Worm (Caenorhabditis elegans) whole organism, L4 larva: ENCODE results near the gene sax-2.

Source experiments
- F26F4.8 ChIP-seq: fragments of 200-800 bp; sonication (Bioruptor generic); conservative IDR thresholded peaks from 2 replicates; pipeline ENCODE4 v1.3.6; 2022; ENCODE audit warnings: missing genetic modification characterization, missing compliant biosample characterization
- F37D6.2 ChIP-seq: sonication (generic microtip); optimal IDR thresholded peaks from 2 replicates; lab custom pipeline; 2016; ENCODE audit warnings: mild to moderate bottlenecking, missing genetic modification characterization, missing compliant biosample characterization
- Y48G9A.11 ChIP-seq: fragments of 200-800 bp; sonication (Bioruptor generic); IDR thresholded peaks from 2 replicates; pipeline ENCODE4 v1.3.6; 2022; ENCODE audit warnings: missing genetic modification reagents, missing genetic modification characterization, missing compliant biosample characterization
- aha-1 ChIP-seq: fragments of 150-350 bp; peaks from one replicate; lab custom pipeline; 2014; ENCODE audit warnings: missing biosample characterization, missing genetic modification characterization
- aly-2 ChIP-seq: sonication (generic microtip); optimal IDR thresholded peaks from 2 replicates; lab custom pipeline; 2018; ENCODE audit warnings: missing biosample characterization, missing genetic modification characterization
- ama-1 ChIP-seq: fragments of 150-350 bp; optimal IDR thresholded peaks from 2 replicates; lab custom pipeline; 2014; ENCODE audit warnings: inconsistent platforms, mixed read lengths
- attf-4 ChIP-seq: sonication (generic microtip); optimal IDR thresholded peaks from 3 replicates; lab custom pipeline; 2017; ENCODE audit warnings: missing biosample characterization, missing genetic modification characterization
- ceh-28 ChIP-seq: fragments of 150-350 bp; optimal IDR thresholded peaks from 2 replicates; lab custom pipeline; 2014; ENCODE audit warnings: missing biosample characterization, missing genetic modification reagents, missing genetic modification characterization
- ceh-32 ChIP-seq: sonication (generic microtip); optimal IDR thresholded peaks from 2 replicates; lab custom pipeline; 2016; ENCODE audit warnings: mild to moderate bottlenecking, missing genetic modification characterization, missing compliant biosample characterization; ENCODE audit not compliant: poor library complexity
- ceh-44 ChIP-seq: fragments of 200-800 bp; sonication (Bioruptor generic); IDR thresholded peaks from 2 replicates; pipeline ENCODE4 v1.3.6; 2022; ENCODE audit warnings: missing genetic modification reagents, missing genetic modification characterization, missing compliant biosample characterization
- ceh-62 ChIP-seq: sonication (generic microtip); optimal IDR thresholded peaks from 2 replicates; lab custom pipeline; 2017; ENCODE audit warnings: missing biosample characterization, missing genetic modification characterization
- cey-2 ChIP-seq: sonication (generic microtip); optimal IDR thresholded peaks from 3 replicates; lab custom pipeline; 2017; ENCODE audit warnings: missing genetic modification characterization, mild to moderate bottlenecking, missing compliant biosample characterization, antibody characterized with exemption, borderline replicate concordance; ENCODE audit not compliant: insufficient read depth
- daf-16 ChIP-seq, 3 experiments: sonication (generic microtip); optimal IDR thresholded peaks; 2 replicates each; lab custom pipeline; 2016 to 2017; ENCODE audit warnings: missing genetic modification characterization in 3 of 3, missing genetic modification reagents in 3 of 3, mild to moderate bottlenecking in 2 of 3, missing compliant biosample characterization in 2 of 3, missing biosample characterization in 1 of 3, moderate library complexity in 1 of 3
- daf-19 ChIP-seq: fragments of 200-800 bp; sonication (Bioruptor generic); conservative IDR thresholded peaks from 2 replicates; pipeline ENCODE4 v1.3.6; 2022; ENCODE audit warnings: missing genetic modification characterization, missing compliant biosample characterization
- dmd-6 ChIP-seq: fragments of 200-800 bp; sonication (Bioruptor generic); IDR thresholded peaks from 2 replicates; pipeline ENCODE4 v1.3.6; 2022; ENCODE audit warnings: missing genetic modification reagents, missing genetic modification characterization, missing compliant biosample characterization
- dpl-1 ChIP-seq: fragments of 150-350 bp; optimal IDR thresholded peaks from 2 replicates; lab custom pipeline; 2014; ENCODE audit warnings: missing biosample characterization, missing genetic modification reagents, missing genetic modification characterization
- duxl-1 ChIP-seq: sonication (generic microtip); optimal IDR thresholded peaks from 2 replicates; lab custom pipeline; 2016; ENCODE audit warnings: mild to moderate bottlenecking, missing genetic modification characterization, moderate library complexity, missing compliant biosample characterization; ENCODE audit not compliant: poor library complexity
- egl-27 ChIP-seq: sonication (generic microtip); optimal IDR thresholded peaks from 3 replicates; lab custom pipeline; 2017; ENCODE audit warnings: missing biosample characterization, missing genetic modification reagents, missing genetic modification characterization
- hif-1 ChIP-seq, 2 experiments: sonication (generic microtip); optimal IDR thresholded peaks; 2 replicates each; lab custom pipeline; 2016 to 2017; ENCODE audit warnings: missing compliant biosample characterization in 2 of 2, missing genetic modification characterization in 2 of 2, missing genetic modification reagents in 2 of 2, missing genotype in 2 of 2, mild to moderate bottlenecking in 1 of 2
- hlh-30 ChIP-seq: sonication (generic microtip); optimal IDR thresholded peaks from 2 replicates; lab custom pipeline; 2017; ENCODE audit warnings: antibody characterized with exemption, mild to moderate bottlenecking, missing genetic modification characterization, missing compliant biosample characterization; ENCODE audit not compliant: insufficient read depth
- hmg-1.1 ChIP-seq: fragments of 200-800 bp; sonication (Bioruptor generic); IDR thresholded peaks from 2 replicates; pipeline ENCODE4 v1.3.6; 2022; ENCODE audit warnings: missing genetic modification reagents, missing genetic modification characterization, missing compliant biosample characterization
- lim-7 ChIP-seq: fragments of 200-800 bp; sonication (Bioruptor generic); IDR thresholded peaks from 2 replicates; pipeline ENCODE4 v1.3.6; 2022; ENCODE audit warnings: missing genetic modification characterization, missing compliant biosample characterization
- lin-13 ChIP-seq: fragments of 150-350 bp; optimal IDR thresholded peaks from 2 replicates; lab custom pipeline; 2014; ENCODE audit warnings: missing biosample characterization, missing genetic modification reagents, missing genetic modification characterization
- lin-15B ChIP-seq: fragments of 150-350 bp; sonication (generic microtip); optimal IDR thresholded peaks from 3 replicates; lab custom pipeline; 2014; ENCODE audit warnings: missing biosample characterization, missing genetic modification characterization
- lin-29 ChIP-seq: fragments of 200-800 bp; sonication (Bioruptor generic); IDR thresholded peaks from 2 replicates; pipeline ENCODE4 v1.3.6; 2022; ENCODE audit warnings: missing genetic modification reagents, missing genetic modification characterization, missing compliant biosample characterization
- lin-38 ChIP-seq: fragments of 200-800 bp; sonication (Bioruptor generic); IDR thresholded peaks from 2 replicates; pipeline ENCODE4 v1.3.6; 2022; ENCODE audit warnings: missing genetic modification reagents, missing genetic modification characterization, missing compliant biosample characterization
- lin-39 ChIP-seq: fragments of 150-350 bp; optimal IDR thresholded peaks from 2 replicates; lab custom pipeline; 2014; ENCODE audit warnings: missing biosample characterization, missing genetic modification reagents, missing genetic modification characterization
- lir-3 ChIP-seq: sonication (generic microtip); optimal IDR thresholded peaks from 2 replicates; lab custom pipeline; 2016; ENCODE audit warnings: mild to moderate bottlenecking, missing genetic modification characterization, missing compliant biosample characterization
- madf-9 ChIP-seq: fragments of 200-800 bp; sonication (Bioruptor generic); conservative IDR thresholded peaks from 2 replicates; pipeline ENCODE4 v1.3.6; 2022; ENCODE audit warnings: missing genetic modification reagents, missing genetic modification characterization, missing compliant biosample characterization
- mdl-1 ChIP-seq, 2 experiments: fragments of 150-350 bp in 1 of 2; sonication (generic microtip) in 1 of 2; optimal IDR thresholded peaks; 2 replicates each; lab custom pipeline; 2014 to 2017; ENCODE audit warnings: missing biosample characterization in 2 of 2, missing genetic modification characterization in 2 of 2
- mes-2 ChIP-seq: sonication (generic microtip); optimal IDR thresholded peaks from 2 replicates; lab custom pipeline; 2016; ENCODE audit warnings: missing genotype, mild to moderate bottlenecking, missing genetic modification characterization, missing compliant biosample characterization; ENCODE audit not compliant: poor library complexity, severe bottlenecking
- nhr-10 ChIP-seq: fragments of 150-350 bp; optimal IDR thresholded peaks from 2 replicates; lab custom pipeline; 2014; ENCODE audit warnings: missing biosample characterization, missing genetic modification characterization
- nhr-11 ChIP-seq: fragments of 150-350 bp; optimal IDR thresholded peaks from 2 replicates; lab custom pipeline; 2014; ENCODE audit warnings: missing biosample characterization, missing genetic modification characterization
- nhr-111 ChIP-seq: fragments of 200-800 bp; sonication (Bioruptor generic); optimal IDR thresholded peaks from 2 replicates; lab custom pipeline; 2018; ENCODE audit warnings: mild to moderate bottlenecking, missing genetic modification characterization, missing compliant biosample characterization
- nhr-28 ChIP-seq: fragments of 150-350 bp; optimal IDR thresholded peaks from 2 replicates; lab custom pipeline; 2014; ENCODE audit warnings: missing biosample characterization, missing genetic modification characterization
- nhr-41 ChIP-seq: fragments of 200-800 bp; sonication (Bioruptor generic); IDR thresholded peaks from 2 replicates; pipeline ENCODE4 v1.3.6; 2022; ENCODE audit warnings: missing genetic modification reagents, missing genetic modification characterization, missing compliant biosample characterization
- nhr-76 ChIP-seq: fragments of 150-350 bp; optimal IDR thresholded peaks from 2 replicates; lab custom pipeline; 2014; ENCODE audit warnings: missing biosample characterization, missing genetic modification characterization
- nhr-77 ChIP-seq: fragments of 150-350 bp; optimal IDR thresholded peaks from 2 replicates; lab custom pipeline; 2014; ENCODE audit warnings: missing biosample characterization, missing genetic modification characterization
- pha-4 ChIP-seq, 2 experiments: fragments of 150-350 bp in 1 of 2; fragments of 200-800 bp in 1 of 2; sonication (Bioruptor generic) in 1 of 2; IDR thresholded peaks in 1 of 2; optimal IDR thresholded peaks in 1 of 2; 2 replicates each; pipeline versions ENCODE4 v1.3.6 to Lab custom; 2014 to 2022; ENCODE audit warnings: missing genetic modification characterization in 2 of 2, missing genetic modification reagents in 2 of 2, missing biosample characterization in 1 of 2, missing compliant biosample characterization in 1 of 2
- saeg-2 ChIP-seq: fragments of 200-800 bp; sonication (Bioruptor generic); IDR thresholded peaks from 2 replicates; pipeline ENCODE4 v1.3.6; 2022; ENCODE audit warnings: missing genetic modification reagents, missing genetic modification characterization, missing compliant biosample characterization
- sdz-12 ChIP-seq: fragments of 200-800 bp; sonication (Bioruptor generic); optimal IDR thresholded peaks from 2 replicates; lab custom pipeline; 2018; ENCODE audit warnings: mild to moderate bottlenecking, missing genetic modification characterization, missing compliant biosample characterization
- spr-1 ChIP-seq: sonication (generic microtip); optimal IDR thresholded peaks from 2 replicates; lab custom pipeline; 2016; ENCODE audit warnings: mild to moderate bottlenecking, missing genetic modification characterization, missing compliant biosample characterization
- tra-1 ChIP-seq: fragments of 200-800 bp; sonication (Bioruptor generic); IDR thresholded peaks from 2 replicates; pipeline ENCODE4 v1.3.6; 2022; ENCODE audit warnings: missing genetic modification reagents, missing genetic modification characterization, missing compliant biosample characterization
- unc-130 ChIP-seq: sonication (generic microtip); optimal IDR thresholded peaks from 2 replicates; lab custom pipeline; 2016; ENCODE audit warnings: missing genetic modification reagents, missing genetic modification characterization, missing compliant biosample characterization
- unc-62 ChIP-seq, 3 experiments: fragments of 150-350 bp in 1 of 3; sonication (generic microtip); optimal IDR thresholded peaks in 2 of 3; peaks in 1 of 3; 1 replicate in 1 of 3; 2 replicates in 2 of 3; lab custom pipeline; 2014 to 2017; ENCODE audit warnings: missing biosample characterization in 3 of 3, missing genetic modification characterization in 3 of 3, missing genetic modification reagents in 3 of 3, missing genotype in 1 of 3
- zip-11 ChIP-seq: fragments of 200-800 bp; sonication (Bioruptor generic); IDR thresholded peaks from 2 replicates; pipeline ENCODE4 v1.3.6; 2022; ENCODE audit warnings: missing genetic modification characterization, missing compliant biosample characterization
- zip-2 ChIP-seq: fragments of 150-350 bp; optimal IDR thresholded peaks from 2 replicates; lab custom pipeline; 2014; ENCODE audit warnings: missing biosample characterization, missing genetic modification characterization
- ztf-7 ChIP-seq: fragments of 150-350 bp; optimal IDR thresholded peaks from 2 replicates; lab custom pipeline; 2014; ENCODE audit warnings: missing biosample characterization, missing genetic modification characterization

The sax-2 gene

ce11 chrIII:5076569-5076968, 32.9 kb upstream of the sax-2 start:
- TF ChIP-seq mes-2 (tag; lab: Kevin White, UChicago) = peak; percentile 58
- TF ChIP-seq Y48G9A.11 (GFP tag; lab: Robert Waterston, UW) = no peak
- TF ChIP-seq daf-19 (GFP tag; lab: Robert Waterston, UW) = no peak
- no peak for TF ChIP-seq aly-2
- no peak for TF ChIP-seq zip-11 (GFP tag; lab: Robert Waterston, UW)
- peak; percentile 52 for TF ChIP-seq lin-38
- no peak for TF ChIP-seq ama-1 (lab: Kevin White, UChicago)
- no peak for TF ChIP-seq ztf-7 (tag; lab: Kevin White, UChicago)
- TF ChIP-seq pha-4 (GFP tag; IDR thresholded peaks at IDR 0.05; lab: Robert Waterston, UW) = no peak
- TF ChIP-seq pha-4 (tag; optimal IDR thresholded peaks at IDR 0.05; lab: Kevin White, UChicago) = no peak
- TF ChIP-seq hif-1 (tag; optimal IDR thresholded peaks at IDR 0.05; lab: Kevin White, UChicago) = no peak
- TF ChIP-seq unc-130 (GFP tag; lab: Kevin White, UChicago) = peak; percentile 6
- TF ChIP-seq ceh-44 (GFP tag; lab: Robert Waterston, UW) = no peak
- no peak for TF ChIP-seq hmg-1.1
- no peak for TF ChIP-seq attf-4 (tag; lab: Kevin White, UChicago)
- TF ChIP-seq lim-7 (GFP tag; lab: Robert Waterston, UW) = no peak
- no peak for TF ChIP-seq dmd-6 (GFP tag; lab: Robert Waterston, UW)
- TF ChIP-seq saeg-2 (GFP tag; lab: Robert Waterston, UW) = no peak
- no peak for TF ChIP-seq ceh-32 (tag; lab: Kevin White, UChicago)
- no peak for TF ChIP-seq dpl-1 (GFP tag; lab: Kevin White, UChicago)
- TF ChIP-seq, all 104 proteins: peak for 3

- TF ChIP-seq madf-9 (GFP tag; lab: Robert Waterston, UW) = no peak
- no peak for TF ChIP-seq spr-1 (tag; lab: Kevin White, UChicago)
- TF ChIP-seq F26F4.8 (GFP tag; lab: Robert Waterston, UW) = no peak
- TF ChIP-seq lin-38 = no peak
- TF ChIP-seq unc-62 (GFP tag; optimal IDR thresholded peaks at IDR 0.05 in 1 of 2; lab: Kevin White, UChicago) = peak in 1 of 2 experiments; percentile 74
- TF ChIP-seq unc-62 (tag; optimal IDR thresholded peaks at IDR 0.05; lab: Kevin White, UChicago) = no peak
- TF ChIP-seq hlh-30 (tag; lab: Kevin White, UChicago) = peak; percentile 21
- no peak for TF ChIP-seq sdz-12 (GFP tag; lab: Kevin White, UChicago)
- no peak for TF ChIP-seq lir-3 (tag; lab: Kevin White, UChicago)
- no peak for TF ChIP-seq nhr-10 (tag; lab: Kevin White, UChicago)
- TF ChIP-seq nhr-76 = no peak
- no peak for TF ChIP-seq nhr-41 (GFP tag; lab: Robert Waterston, UW)
- TF ChIP-seq nhr-11 = no peak
- TF ChIP-seq nhr-28 = peak; percentile 54
- TF ChIP-seq F37D6.2 (tag; lab: Kevin White, UChicago) = no peak
- TF ChIP-seq nhr-77 (tag; lab: Kevin White, UChicago) = peak; percentile 35
- no peak for TF ChIP-seq nhr-111 (GFP tag; lab: Kevin White, UChicago)
- TF ChIP-seq lin-13 = no peak
- TF ChIP-seq egl-27 (tag; lab: Kevin White, UChicago) = no peak
- TF ChIP-seq duxl-1 = no peak
- peak in 1 of 2 experiments; percentile 67 for TF ChIP-seq mdl-1 (tag; optimal IDR thresholded peaks at IDR 0.05; lab: Kevin White, UChicago)
- no peak for TF ChIP-seq lin-39
- no peak for TF ChIP-seq hmg-1.1
- TF ChIP-seq tra-1 (GFP tag; lab: Robert Waterston, UW) = no peak
- TF ChIP-seq aly-2 = no peak
- no peak for TF ChIP-seq daf-16 (GFP tag; optimal IDR thresholded peaks at IDR 0.05; lab: Kevin White, UChicago)
- TF ChIP-seq daf-16 (tag; optimal IDR thresholded peaks at IDR 0.05; lab: Kevin White, UChicago) = peak; percentile 79
- no peak for TF ChIP-seq cey-2 (tag; lab: Kevin White, UChicago)
- TF ChIP-seq ceh-62 (tag; lab: Kevin White, UChicago) = no peak
- TF ChIP-seq lin-29 (GFP tag; lab: Robert Waterston, UW) = no peak
- TF ChIP-seq zip-2 (tag; lab: Kevin White, UChicago) = no peak
- no peak for TF ChIP-seq ceh-28 (tag; lab: Kevin White, UChicago)
- no peak for TF ChIP-seq lin-15B
- peak; percentile 20 for TF ChIP-seq aha-1 (tag; lab: Kevin White, UChicago)
Measured at ce11 chrIII:5077150-5077814, 32.2 kb upstream of the sax-2 start, which contains the start of gene alh-1. alh-1 (plus strand) TSS chrIII:5077764.
